Worm (Caenorhabditis elegans) whole organism, L4/young adult: ENCODE results near the gene W03A5.1.

ENCODE experiments used
- W03F9.2 ChIP-seq: fragments of 150-350 bp; optimal IDR thresholded peaks from 2 replicates; lab custom pipeline; 2014; ENCODE audit warnings: missing biosample characterization, missing genetic modification characterization
- dao-5 ChIP-seq: sonication (generic microtip); optimal IDR thresholded peaks from 2 replicates; lab custom pipeline; 2016; ENCODE audit warnings: missing genotype, missing genetic modification characterization, moderate library complexity, missing compliant biosample characterization
- him-1 ChIP-seq: sonication (generic microtip); optimal IDR thresholded peaks from 2 replicates; lab custom pipeline; 2016; ENCODE audit warnings: missing genotype, missing genetic modification reagents, missing genetic modification characterization, missing compliant biosample characterization

The W03A5.1 gene

ce11 chrIII:5395746-5396145, 11.9 kb upstream of the W03A5.1 start:
- TF ChIP-seq dao-5 (tag; lab: Kevin White, UChicago): no peak

ce11 chrIII:5402419-5402818, 5.3 kb upstream of the W03A5.1 start:
- TF ChIP-seq him-1 (tag; lab: Kevin White, UChicago): no peak
- no peak for TF ChIP-seq W03F9.2 (tag; lab: Kevin White, UChicago)
- TF ChIP-seq dao-5 (tag; lab: Kevin White, UChicago): no peak

- no peak for TF ChIP-seq dao-5 (tag; lab: Kevin White, UChicago)
- no peak for TF ChIP-seq him-1 (tag; lab: Kevin White, UChicago)
- TF ChIP-seq W03F9.2 (tag; lab: Kevin White, UChicago): no peak
These were observed 2.7 kb upstream of the W03A5.1 start for ce11 chrIII:5404998-5405397.

ce11 chrIII:5405628-5406084, 2.0 kb upstream of the W03A5.1 start, which contains the start of the genes W03A5.2 and Y32H12A.8:
Gene W03A5.2 (plus strand): TSS chrIII:5406034.
Gene Y32H12A.8 (minus strand): TSS chrIII:5406037.
- no peak for TF ChIP-seq W03F9.2 (tag; lab: Kevin White, UChicago)
- no peak for TF ChIP-seq him-1 (tag; lab: Kevin White, UChicago)
- no peak for TF ChIP-seq dao-5 (tag; lab: Kevin White, UChicago)

ce11 chrIII:5406314-5406713, 1.4 kb upstream of the W03A5.1 start:
- TF ChIP-seq dao-5 (tag; lab: Kevin White, UChicago) (no peak), W03F9.2 (tag; lab: Kevin White, UChicago) (no peak), him-1 (tag; lab: Kevin White, UChicago) (no peak)

- TF ChIP-seq dao-5 (tag; lab: Kevin White, UChicago) (no peak), him-1 (tag; lab: Kevin White, UChicago) (no peak), W03F9.2 (tag; lab: Kevin White, UChicago) (no peak)
These were observed 628 bp upstream of the W03A5.1 start for ce11 chrIII:5407060-5407459.

- TF ChIP-seq W03F9.2 (tag; lab: Kevin White, UChicago) (no peak), him-1 (tag; lab: Kevin White, UChicago) (no peak), dao-5 (tag; lab: Kevin White, UChicago) (no peak)
These were observed 6.0 kb downstream of the W03A5.1 start, which contains the start of gene grl-22 for ce11 chrIII:5413680-5414079. Gene grl-22 (minus strand): TSS chrIII:5414011.

- TF ChIP-seq him-1 (tag; lab: Kevin White, UChicago): no peak
- TF ChIP-seq dao-5 (tag; lab: Kevin White, UChicago): no peak
- no peak for TF ChIP-seq W03F9.2 (tag; lab: Kevin White, UChicago)
These were observed 10.2 kb downstream of the W03A5.1 start for ce11 chrIII:5417921-5418320.

ce11 chrIII:5419527-5419926, 11.8 kb downstream of the W03A5.1 start:
- no peak for TF ChIP-seq dao-5 (tag; lab: Kevin White, UChicago)
- no peak for TF ChIP-seq him-1 (tag; lab: Kevin White, UChicago)
- no peak for TF ChIP-seq W03F9.2 (tag; lab: Kevin White, UChicago)

ce11 chrIII:5420276-5420675, 12.6 kb downstream of the W03A5.1 start:
- no peak for TF ChIP-seq him-1 (tag; lab: Kevin White, UChicago)
- no peak for TF ChIP-seq dao-5 (tag; lab: Kevin White, UChicago)
- TF ChIP-seq W03F9.2 (tag; lab: Kevin White, UChicago): no peak

- TF ChIP-seq dao-5 (tag; lab: Kevin White, UChicago) (no peak), W03F9.2 (tag; lab: Kevin White, UChicago) (no peak), him-1 (tag; lab: Kevin White, UChicago) (no peak)
These were observed 13.7 kb downstream of the W03A5.1 start for ce11 chrIII:5421406-5421805.

ce11 chrIII:5422561-5423103, 14.9 kb downstream of the W03A5.1 start:
- no peak for TF ChIP-seq him-1 (tag; lab: Kevin White, UChicago)
- no peak for TF ChIP-seq dao-5 (tag; lab: Kevin White, UChicago)
- TF ChIP-seq W03F9.2 (tag; lab: Kevin White, UChicago): no peak

- TF ChIP-seq W03F9.2 (tag; lab: Kevin White, UChicago): no peak
- TF ChIP-seq dao-5 (tag; lab: Kevin White, UChicago): no peak
- no peak for TF ChIP-seq him-1 (tag; lab: Kevin White, UChicago)
These were observed 16.0 kb downstream of the W03A5.1 start, which contains the start of gene dnj-24 for ce11 chrIII:5423665-5424133. Gene dnj-24 (minus strand): TSS chrIII:5424083.

ce11 chrIII:5424363-5424762, 16.7 kb downstream of the W03A5.1 start:
- TF ChIP-seq dao-5 (tag; lab: Kevin White, UChicago) (no peak), him-1 (tag; lab: Kevin White, UChicago) (no peak), W03F9.2 (tag; lab: Kevin White, UChicago) (no peak)
